Worm (Caenorhabditis elegans): Measurements from ENCODE around the gene mett-10.
A peak's percentile ranks its signal among the peaks of the same experiment; 100 is the strongest.

Gene mett-10

DNA sequence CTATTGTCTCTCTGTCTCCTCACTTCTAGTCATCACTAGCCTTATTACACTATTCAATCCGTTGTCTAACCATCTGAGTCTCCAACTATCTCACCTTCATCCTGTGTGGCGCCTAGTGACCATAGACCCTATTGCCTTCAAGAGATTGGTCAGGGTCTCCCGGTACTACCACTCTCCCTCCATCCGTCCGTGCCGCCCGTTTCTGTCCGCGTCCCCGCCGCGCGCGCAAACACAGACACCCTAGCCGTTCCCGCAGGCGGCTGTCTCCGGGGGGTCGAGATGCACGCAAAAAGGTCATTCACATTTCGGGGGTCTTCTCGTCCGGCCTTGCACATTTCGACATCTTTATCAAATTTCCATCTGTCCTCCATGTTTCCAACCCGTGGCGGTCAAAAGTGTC lies 20.3 kb upstream of the mett-10 start (continued):
- TF ChIP-seq rbr-2 (tag; optimal IDR thresholded peaks at IDR 0.05): peak; percentile 43
- TF ChIP-seq R02D3.7 (tag; optimal IDR thresholded peaks at IDR 0.05): no peak
- TF ChIP-seq aly-2 (tag; optimal IDR thresholded peaks at IDR 0.05): no peak
- no peak for TF ChIP-seq mxl-2 (GFP tag; conservative IDR thresholded peaks at IDR 0.05)
- TF ChIP-seq ztf-11 (tag; optimal IDR thresholded peaks at IDR 0.05): no peak
- TF ChIP-seq cey-2 (tag; optimal IDR thresholded peaks at IDR 0.05; ENCODE audit: borderline replicate concordance, insufficient read depth): no peak
- TF ChIP-seq fkh-10 (GFP tag; optimal IDR thresholded peaks at IDR 0.05): no peak
- peak; percentile 83 for TF ChIP-seq madf-9 (GFP tag; conservative IDR thresholded peaks at IDR 0.05)
- TF ChIP-seq nhr-42 (GFP tag; IDR thresholded peaks at IDR 0.05): no peak
- no peak for TF ChIP-seq F37D6.2 (tag; optimal IDR thresholded peaks at IDR 0.05)
- peak in 1 of 2 experiments; percentile 25 for TF ChIP-seq mdl-1 (tag; optimal IDR thresholded peaks at IDR 0.05)
- TF ChIP-seq lsy-2 (tag; optimal IDR thresholded peaks at IDR 0.05): no peak
- TF ChIP-seq lin-15B (tag; optimal IDR thresholded peaks at IDR 0.05): no peak
- TF ChIP-seq nhr-102 (tag; optimal IDR thresholded peaks at IDR 0.05): no peak
- peak; percentile 68 for TF ChIP-seq mxl-3 (GFP tag; optimal IDR thresholded peaks at IDR 0.05)
- no peak for TF ChIP-seq lim-7 (GFP tag; IDR thresholded peaks at IDR 0.05)
- no peak for TF ChIP-seq Y75B8A.6 (GFP tag; IDR thresholded peaks at IDR 0.05)
- no peak for TF ChIP-seq unc-130 (GFP tag; optimal IDR thresholded peaks at IDR 0.05)
- TF ChIP-seq Y105C5A.15 (GFP tag; IDR thresholded peaks at IDR 0.05): no peak
- no peak for TF ChIP-seq ceh-44 (GFP tag; IDR thresholded peaks at IDR 0.05)
- 0 out of 2 replicates have a peak, but pooled peaks have one; percentile 39 for TF ChIP-seq zfp-3 (GFP tag; conservative IDR thresholded peaks at IDR 0.05)
- no peak for TF ChIP-seq dpl-1 (GFP tag; optimal IDR thresholded peaks at IDR 0.05)
- 0 out of 2 replicates have a peak, but pooled peaks have one; percentile 9 for TF ChIP-seq ctbp-1 (GFP tag; IDR thresholded peaks at IDR 0.05)
- TF ChIP-seq lin-29 (GFP tag; IDR thresholded peaks at IDR 0.05): no peak
- TF ChIP-seq nhr-25 (tag; optimal IDR thresholded peaks at IDR 0.05; ENCODE audit: borderline replicate concordance, insufficient read depth): peak; percentile 30
- TF ChIP-seq hlh-30 (tag; optimal IDR thresholded peaks at IDR 0.05; ENCODE audit: insufficient read depth): no peak
- TF ChIP-seq F26F4.8 (GFP tag; conservative IDR thresholded peaks at IDR 0.05): no peak; the same call in 1 of the 2 replicates
- no peak for TF ChIP-seq spr-1 (tag; optimal IDR thresholded peaks at IDR 0.05)
- TF ChIP-seq snpc-1.2 (GFP tag; IDR thresholded peaks at IDR 0.05): no peak
- TF ChIP-seq daf-8 (GFP tag; IDR thresholded peaks at IDR 0.05): no peak
- TF ChIP-seq dmd-8 (GFP tag; IDR thresholded peaks at IDR 0.05): no peak
- TF ChIP-seq unc-62 (GFP tag; optimal IDR thresholded peaks at IDR 0.05 in 1 of 2): no peak
- TF ChIP-seq unc-62 (tag; optimal IDR thresholded peaks at IDR 0.05): no peak
- no peak for TF ChIP-seq php-3 (GFP tag; IDR thresholded peaks at IDR 0.05)
- no peak for TF ChIP-seq sdz-12 (GFP tag; optimal IDR thresholded peaks at IDR 0.05)
- TF ChIP-seq ztf-7 (tag; optimal IDR thresholded peaks at IDR 0.05): no peak
- no peak for TF ChIP-seq ceh-82 (tag; optimal IDR thresholded peaks at IDR 0.05)
- TF ChIP-seq attf-4 (tag; optimal IDR thresholded peaks at IDR 0.05): no peak
- no peak for TF ChIP-seq nhr-11 (tag; optimal IDR thresholded peaks at IDR 0.05)
- TF ChIP-seq set-16 (GFP tag; IDR thresholded peaks at IDR 0.05): peak; percentile 96
- no peak for TF ChIP-seq F44E2.7 (GFP tag; IDR thresholded peaks at IDR 0.05)
- TF ChIP-seq zip-2 (tag; optimal IDR thresholded peaks at IDR 0.05): no peak
- TF ChIP-seq nhr-6 (tag; optimal IDR thresholded peaks at IDR 0.05): no peak
- no peak for TF ChIP-seq gei-8 (GFP tag; optimal IDR thresholded peaks at IDR 0.05)
- TF ChIP-seq Y5F2A.4 (GFP tag; optimal IDR thresholded peaks at IDR 0.05): no peak
- no peak for TF ChIP-seq F49E8.2 (tag; optimal IDR thresholded peaks at IDR 0.05; ENCODE audit: borderline replicate concordance)
- TF ChIP-seq mdt-29 (GFP tag; IDR thresholded peaks at IDR 0.05): no peak
- no peak for TF ChIP-seq snpc-4 (tag; optimal IDR thresholded peaks at IDR 0.05)
- no peak for TF ChIP-seq fos-1 (tag; optimal IDR thresholded peaks at IDR 0.05)
- no peak for TF ChIP-seq dmd-6 (GFP tag; IDR thresholded peaks at IDR 0.05)
- TF ChIP-seq nhr-41 (GFP tag; IDR thresholded peaks at IDR 0.05): no peak
- peak; percentile 63 for TF ChIP-seq hlh-11 (tag; optimal IDR thresholded peaks at IDR 0.05)

Data from whole organism, L4 larva.